Fruit fly (Drosophila melanogaster): ENCODE data around the gene eIF4E5.

The eIF4E5 gene

dm6 chr3L:7903489-7904150 is 8.9 kb downstream of the eIF4E5 start:
- TF ChIP-seq EcR (GFP tag; optimal IDR thresholded peaks at IDR 0.05) (no peak), usp (GFP tag; optimal IDR thresholded peaks at IDR 0.05) (no peak)

- TF ChIP-seq pan (optimal IDR thresholded peaks at IDR 0.05) (no peak), psq (optimal IDR thresholded peaks at IDR 0.05) (no peak), usp (GFP tag; optimal IDR thresholded peaks at IDR 0.05) (no peak), Dll (optimal IDR thresholded peaks at IDR 0.05) (no peak), EcR (GFP tag; optimal IDR thresholded peaks at IDR 0.05) (no peak), CG8478 (optimal IDR thresholded peaks at IDR 0.05) (no peak)
Observed at dm6 chr3L:7904560-7904959, 9.9 kb downstream of the eIF4E5 start.

- TF ChIP-seq psq (optimal IDR thresholded peaks at IDR 0.05) (no peak), Dll (optimal IDR thresholded peaks at IDR 0.05) (no peak), CG8478 (optimal IDR thresholded peaks at IDR 0.05) (no peak), usp (GFP tag; optimal IDR thresholded peaks at IDR 0.05) (no peak), EcR (GFP tag; optimal IDR thresholded peaks at IDR 0.05) (no peak), pan (optimal IDR thresholded peaks at IDR 0.05) (no peak)
Observed at dm6 chr3L:7909695-7910463, 15.2 kb downstream of the eIF4E5 start.

dm6 chr3L:7910916-7911467 is 16.3 kb downstream of the eIF4E5 start:
- TF ChIP-seq CG8478 (optimal IDR thresholded peaks at IDR 0.05) (no peak), Dll (optimal IDR thresholded peaks at IDR 0.05) (no peak), usp (GFP tag; optimal IDR thresholded peaks at IDR 0.05) (no peak), psq (optimal IDR thresholded peaks at IDR 0.05) (no peak), EcR (GFP tag; optimal IDR thresholded peaks at IDR 0.05) (no peak), pan (optimal IDR thresholded peaks at IDR 0.05) (no peak)

- TF ChIP-seq EcR (GFP tag; optimal IDR thresholded peaks at IDR 0.05) (no peak), pan (optimal IDR thresholded peaks at IDR 0.05) (no peak), Dll (optimal IDR thresholded peaks at IDR 0.05) (no peak), psq (optimal IDR thresholded peaks at IDR 0.05) (no peak), CG8478 (optimal IDR thresholded peaks at IDR 0.05) (no peak), usp (GFP tag; optimal IDR thresholded peaks at IDR 0.05) (no peak)
Observed at dm6 chr3L:7911765-7912556, 17.3 kb downstream of the eIF4E5 start, which contains the start of the genes pbl and CG8281. Gene pbl, minus strand, starts transcription at chr3L:7911954. Gene CG8281, plus strand, starts transcription at chr3L:7912463.

- TF ChIP-seq psq (optimal IDR thresholded peaks at IDR 0.05) (no peak), EcR (GFP tag; optimal IDR thresholded peaks at IDR 0.05) (no peak), Dll (optimal IDR thresholded peaks at IDR 0.05) (no peak), usp (GFP tag; optimal IDR thresholded peaks at IDR 0.05) (no peak), CG8478 (optimal IDR thresholded peaks at IDR 0.05) (no peak), pan (optimal IDR thresholded peaks at IDR 0.05) (no peak)
Observed at dm6 chr3L:7914969-7915596, 20.4 kb downstream of the eIF4E5 start, which contains the start of gene Tmem43. Gene Tmem43, minus strand, starts transcription at chr3L:7915120.

dm6 chr3L:7915808-7916619 is 21.3 kb downstream of the eIF4E5 start:
- TF ChIP-seq usp (GFP tag; optimal IDR thresholded peaks at IDR 0.05) = no peak
- TF ChIP-seq Dll (optimal IDR thresholded peaks at IDR 0.05) = no peak
- TF ChIP-seq psq (optimal IDR thresholded peaks at IDR 0.05) = no peak
- TF ChIP-seq CG8478 (optimal IDR thresholded peaks at IDR 0.05) = no peak
- no peak for TF ChIP-seq pan (optimal IDR thresholded peaks at IDR 0.05)
- TF ChIP-seq EcR (GFP tag; optimal IDR thresholded peaks at IDR 0.05) = no peak

dm6 chr3L:7934200-7934599 is 39.5 kb downstream of the eIF4E5 start:
- TF ChIP-seq usp (GFP tag; optimal IDR thresholded peaks at IDR 0.05) (no peak), Dll (optimal IDR thresholded peaks at IDR 0.05) (no peak), psq (optimal IDR thresholded peaks at IDR 0.05) (no peak), pan (optimal IDR thresholded peaks at IDR 0.05) (no peak), EcR (GFP tag; optimal IDR thresholded peaks at IDR 0.05) (no peak), CG8478 (optimal IDR thresholded peaks at IDR 0.05) (no peak)

dm6 chr3L:7934857-7935256 is 40.2 kb downstream of the eIF4E5 start:
- TF ChIP-seq EcR (GFP tag; optimal IDR thresholded peaks at IDR 0.05) = no peak
- no peak for TF ChIP-seq pan (optimal IDR thresholded peaks at IDR 0.05)
- TF ChIP-seq Dll (optimal IDR thresholded peaks at IDR 0.05) = no peak
- no peak for TF ChIP-seq usp (GFP tag; optimal IDR thresholded peaks at IDR 0.05)
- TF ChIP-seq psq (optimal IDR thresholded peaks at IDR 0.05) = no peak
- no peak for TF ChIP-seq CG8478 (optimal IDR thresholded peaks at IDR 0.05)

dm6 chr3L:7935409-7935932 is 40.8 kb downstream of the eIF4E5 start:
- no peak for TF ChIP-seq EcR (GFP tag; optimal IDR thresholded peaks at IDR 0.05)
- no peak for TF ChIP-seq usp (GFP tag; optimal IDR thresholded peaks at IDR 0.05)
- TF ChIP-seq psq (optimal IDR thresholded peaks at IDR 0.05) = no peak
- TF ChIP-seq Dll (optimal IDR thresholded peaks at IDR 0.05) = no peak
- no peak for TF ChIP-seq CG8478 (optimal IDR thresholded peaks at IDR 0.05)
- no peak for TF ChIP-seq pan (optimal IDR thresholded peaks at IDR 0.05)

Measured in whole organism.